Fruit fly (Drosophila melanogaster) whole organism, pupa: ENCODE results near the gene Gyf.
A peak's percentile ranks its signal among the peaks of the same experiment; 100 is the strongest.

Experiments used
- CG10348 ChIP-seq: fragments of 200-800 bp; sonication (Bioruptor generic); IDR thresholded peaks from 2 replicates; pipeline ENCODE4 v1.3.6; 2022; ENCODE audit warnings: missing biosample characterization, missing genetic modification characterization
- CG12605 ChIP-seq: fragments of 200-800 bp; sonication (Bioruptor generic); IDR thresholded peaks from 2 replicates; pipeline ENCODE4 v1.3.6; 2022; ENCODE audit warnings: missing biosample characterization, missing genetic modification characterization
- CG13204 ChIP-seq: fragments of 200-800 bp; sonication (Bioruptor generic); optimal IDR thresholded peaks from 2 replicates; lab custom pipeline; 2018; ENCODE audit warnings: missing biosample characterization, mild to moderate bottlenecking, missing genetic modification characterization, moderate library complexity
- CG14655 ChIP-seq: fragments of 200-800 bp; sonication (Bioruptor generic); optimal IDR thresholded peaks from 3 replicates; lab custom pipeline; 2017; ENCODE audit warnings: mild to moderate bottlenecking, missing biosample characterization, missing genetic modification reagents, missing genetic modification characterization
- CG15710 ChIP-seq: fragments of 200-800 bp; sonication (Bioruptor generic); optimal IDR thresholded peaks from 2 replicates; lab custom pipeline; 2018; ENCODE audit warnings: missing biosample characterization, mild to moderate bottlenecking, missing genetic modification characterization, moderate library complexity
- CG17806 ChIP-seq: fragments of 200-800 bp; sonication (Bioruptor generic); optimal IDR thresholded peaks from 2 replicates; lab custom pipeline; 2018; ENCODE audit warnings: missing biosample characterization, mild to moderate bottlenecking, missing genetic modification characterization, moderate library complexity
- CG32121 ChIP-seq: fragments of 200-800 bp; sonication (Bioruptor generic); IDR thresholded peaks from 2 replicates; pipeline ENCODE4 v1.3.6; 2022; ENCODE audit warnings: missing biosample characterization, missing genetic modification characterization
- CG34367 ChIP-seq: fragments of 200-800 bp; sonication (Bioruptor generic); optimal IDR thresholded peaks from 2 replicates; lab custom pipeline; 2018; ENCODE audit warnings: missing biosample characterization, mild to moderate bottlenecking, missing genetic modification characterization
- CG4496 ChIP-seq: fragments of 200-800 bp; sonication (Bioruptor generic); IDR thresholded peaks from 3 replicates; pipeline ENCODE4 v1.3.6; 2022; ENCODE audit warnings: missing biosample characterization, missing genetic modification characterization
- CG8159 ChIP-seq: fragments of 200-800 bp; sonication (Bioruptor generic); optimal IDR thresholded peaks from 3 replicates; lab custom pipeline; 2018; ENCODE audit warnings: missing biosample characterization, mild to moderate bottlenecking, missing genetic modification characterization, moderate library complexity
- CG8301 ChIP-seq: fragments of 200-800 bp; sonication (Bioruptor generic); optimal IDR thresholded peaks from 2 replicates; lab custom pipeline; 2018; ENCODE audit warnings: missing biosample characterization, mild to moderate bottlenecking, missing genetic modification characterization
- CG9948 ChIP-seq: fragments of 200-800 bp; sonication (Bioruptor generic); optimal IDR thresholded peaks from 2 replicates; lab custom pipeline; 2018; ENCODE audit warnings: missing biosample characterization, mild to moderate bottlenecking, missing genetic modification characterization, moderate library complexity
- D1 ChIP-seq: fragments of 200-800 bp; sonication (Bioruptor generic); optimal IDR thresholded peaks from 2 replicates; lab custom pipeline; 2018; ENCODE audit warnings: missing biosample characterization, mild to moderate bottlenecking, missing genetic modification characterization, moderate library complexity
- EcR ChIP-seq: fragments of 200-800 bp; sonication (Bioruptor generic); optimal IDR thresholded peaks from 3 replicates; lab custom pipeline; 2019; ENCODE audit warnings: missing biosample characterization, missing genetic modification characterization, mild to moderate bottlenecking, moderate library complexity, missing genetic modification reagents
- Ets98B ChIP-seq: fragments of 200-800 bp; sonication (Bioruptor generic); IDR thresholded peaks from 2 replicates; pipeline ENCODE4 v1.3.6; 2022; ENCODE audit warnings: missing biosample characterization, missing genetic modification characterization
- Pif1A ChIP-seq: fragments of 200-800 bp; sonication (Bioruptor generic); optimal IDR thresholded peaks from 3 replicates; lab custom pipeline; 2016; ENCODE audit warnings: missing biosample characterization, missing genetic modification characterization
- Pif1B ChIP-seq: fragments of 200-800 bp; sonication (Bioruptor generic); optimal IDR thresholded peaks from 3 replicates; lab custom pipeline; 2016; ENCODE audit warnings: missing biosample characterization, missing genetic modification characterization
- Snoo ChIP-seq: fragments of 200-800 bp; sonication (Bioruptor generic); optimal IDR thresholded peaks from 3 replicates; lab custom pipeline; 2017; ENCODE audit warnings: missing biosample characterization, mild to moderate bottlenecking, missing genetic modification characterization, inconsistent platforms
- fd96Ca ChIP-seq: fragments of 200-800 bp; sonication (Bioruptor generic); IDR thresholded peaks from 3 replicates; pipeline ENCODE4 v1.3.6; 2022; ENCODE audit warnings: missing biosample characterization, missing genetic modification characterization
- gl ChIP-seq: fragments of 200-800 bp; sonication (Bioruptor generic); optimal IDR thresholded peaks from 2 replicates; lab custom pipeline; 2018; ENCODE audit warnings: missing biosample characterization, mild to moderate bottlenecking, missing genetic modification characterization
- rn ChIP-seq: fragments of 200-800 bp; sonication (Bioruptor generic); IDR thresholded peaks from 2 replicates; pipeline ENCODE4 v1.3.6; 2022; ENCODE audit warnings: missing biosample characterization, missing genetic modification characterization

The Gyf gene

DNA sequence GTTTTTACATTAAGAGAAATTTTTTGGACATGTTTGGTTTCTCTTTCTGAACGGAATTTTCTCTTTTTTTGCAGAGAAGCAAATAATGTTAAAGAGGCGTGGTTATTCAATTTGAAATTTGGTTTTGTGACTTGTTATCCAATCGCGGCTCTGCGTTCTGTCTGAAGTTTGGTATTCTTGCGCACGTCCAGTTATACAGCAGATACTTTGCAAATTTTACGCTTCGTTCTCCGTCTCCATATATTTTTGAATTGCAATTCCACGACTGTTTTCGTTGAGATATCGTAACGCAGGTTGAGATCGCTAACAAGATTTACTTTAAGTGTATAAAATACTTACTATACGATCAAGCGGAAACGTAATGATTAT is 32.4 kb downstream of the Gyf start:
- TF ChIP-seq Ets98B (no peak), CG12605 (GFP tag; lab: Robert Waterston, UW) (peak; percentile 1; the same call in 1 of the 2 replicates), CG15710 (tag; lab: Kevin White, UChicago) (no peak)

DNA sequence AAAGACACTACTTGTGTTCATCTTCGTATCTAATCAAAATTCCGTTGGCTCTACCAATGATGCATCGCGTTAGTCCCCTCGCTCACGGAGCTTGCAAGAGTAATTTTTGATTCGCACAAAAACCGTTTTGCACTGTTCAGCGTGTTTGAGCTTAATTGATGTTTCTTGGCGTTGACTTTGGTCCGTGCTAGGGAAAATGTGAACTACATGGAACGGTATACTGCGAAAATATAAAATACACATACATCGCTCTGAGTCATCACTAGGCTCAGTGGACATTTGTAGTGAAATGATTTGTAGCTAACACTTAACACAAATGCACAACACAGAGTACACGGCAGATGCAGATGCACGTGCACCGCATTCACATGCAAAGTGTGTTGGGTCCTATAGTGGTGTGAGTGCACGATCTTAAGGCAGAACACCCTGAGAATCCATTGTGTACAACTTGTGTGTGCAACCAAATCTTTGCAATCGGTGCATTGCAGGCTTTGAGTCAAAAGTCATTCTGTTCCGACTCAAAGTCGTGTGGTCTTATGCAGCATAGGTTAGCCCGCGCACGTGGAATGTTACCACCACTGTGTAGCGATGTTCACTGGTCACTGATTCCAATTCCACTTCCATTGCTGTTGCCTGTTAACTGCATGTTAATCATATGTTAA is 32.9 kb downstream of the Gyf start, which contains the start of gene Sox102F:
Gene Sox102F, minus strand, starts transcription at position 604 of the 662 bp plus-strand sequence.
- TF ChIP-seq Pif1B (GFP tag; lab: Kevin White, UChicago) = no peak
- TF ChIP-seq CG9948 = no peak
- peak; percentile 16 for TF ChIP-seq gl
- TF ChIP-seq CG4496 (GFP tag; lab: Robert Waterston, UW) = no peak
- no peak for TF ChIP-seq CG17806 (tag; lab: Kevin White, UChicago)
- TF ChIP-seq CG12605 (GFP tag; lab: Robert Waterston, UW) = 0 out of 2 replicates have a peak, but pooled peaks have one; percentile 17
- no peak for TF ChIP-seq rn
- TF ChIP-seq CG15710 (tag; lab: Kevin White, UChicago) = no peak
- no peak for TF ChIP-seq fd96Ca
- no peak for TF ChIP-seq CG8159 (tag; lab: Kevin White, UChicago)
- TF ChIP-seq CG13204 = no peak
- TF ChIP-seq CG14655 = no peak

DNA sequence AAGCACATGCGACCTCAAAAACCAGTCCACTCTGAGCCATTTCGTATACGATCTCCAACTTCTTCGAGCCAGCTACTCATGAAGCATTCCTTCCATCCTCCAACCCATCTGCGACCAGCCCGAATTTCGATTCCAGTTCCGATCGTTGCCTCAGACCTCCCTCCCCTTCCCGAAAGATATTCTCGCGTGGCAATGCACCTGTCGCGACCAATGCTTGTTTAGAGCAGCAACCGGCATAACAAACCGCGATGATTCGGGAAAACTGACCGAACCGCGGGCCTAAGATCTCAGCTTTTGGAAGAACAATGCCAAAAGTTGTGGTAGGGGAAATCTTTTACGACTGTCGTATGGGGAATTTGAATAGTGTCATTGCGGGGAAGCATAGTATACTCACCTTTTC is 33.8 kb downstream of the Gyf start:
- TF ChIP-seq CG34367 (no peak), EcR (peak; percentile 72)

DNA sequence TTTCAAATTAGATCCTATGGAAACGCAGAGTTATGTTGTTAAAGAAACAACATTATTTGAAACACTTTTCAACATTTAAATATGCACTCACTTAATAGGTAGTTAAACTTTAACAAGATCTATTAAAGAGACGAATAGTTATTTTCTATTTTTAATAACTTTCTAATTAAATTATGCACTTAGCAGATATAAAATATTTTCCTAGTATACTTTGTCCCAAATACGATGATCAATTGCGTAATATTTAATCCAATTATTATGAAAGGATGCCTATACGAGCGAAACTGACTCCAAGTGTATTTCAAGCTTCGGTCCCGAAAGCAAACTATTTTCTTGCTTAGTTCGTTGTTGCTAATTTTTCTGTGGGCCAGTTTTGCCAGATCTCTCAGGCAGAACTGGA is 35.0 kb downstream of the Gyf start:
- TF ChIP-seq CG34367 = no peak
- TF ChIP-seq gl = no peak
- no peak for TF ChIP-seq D1 (tag; lab: Kevin White, UChicago)
- peak; percentile 17 for TF ChIP-seq CG17806 (tag; lab: Kevin White, UChicago)
- peak; percentile 41 for TF ChIP-seq CG8301 (tag; lab: Kevin White, UChicago)
- peak; percentile 22 for TF ChIP-seq CG9948
- TF ChIP-seq CG8159 (tag; lab: Kevin White, UChicago) = peak; percentile 30
- TF ChIP-seq CG14655 = peak; percentile 63

DNA sequence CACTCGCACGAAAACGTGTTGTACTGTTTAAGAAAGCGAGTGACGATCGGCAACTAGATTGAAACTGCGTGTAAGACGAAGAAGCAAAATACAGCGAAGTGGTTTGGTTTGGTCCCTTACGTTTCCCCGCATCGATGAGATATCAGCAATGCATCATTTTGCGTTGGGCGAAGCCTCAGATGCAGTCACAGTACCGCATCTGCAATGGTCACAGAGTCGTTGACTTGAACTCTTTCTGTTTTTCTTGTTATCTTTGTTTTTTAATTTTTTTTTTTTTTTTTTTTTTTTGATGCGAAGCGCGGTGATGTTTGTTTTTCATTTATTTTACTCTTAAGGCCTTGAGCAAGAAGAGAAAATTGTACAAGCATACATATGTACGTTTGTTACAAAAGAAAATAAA is 37.0 kb downstream of the Gyf start:
- TF ChIP-seq CG10348 (GFP tag; lab: Robert Waterston, UW) = no peak
- no peak for TF ChIP-seq Snoo
- TF ChIP-seq CG34367 = peak; percentile 51
- no peak for TF ChIP-seq rn
- TF ChIP-seq CG8159 (tag; lab: Kevin White, UChicago) = peak; percentile 37
- no peak; the same call in 2 of the 3 replicates for TF ChIP-seq CG4496 (GFP tag; lab: Robert Waterston, UW)
- TF ChIP-seq Ets98B = no peak
- TF ChIP-seq CG15710 (tag; lab: Kevin White, UChicago) = peak; percentile 61
- TF ChIP-seq CG8301 (tag; lab: Kevin White, UChicago) = no peak
- TF ChIP-seq CG9948 = no peak
- TF ChIP-seq CG14655 = peak; percentile 24
- no peak for TF ChIP-seq CG13204
- no peak; the same call in none of the 2 replicates for TF ChIP-seq CG12605 (GFP tag; lab: Robert Waterston, UW)
- no peak for TF ChIP-seq fd96Ca
- TF ChIP-seq Pif1A (GFP tag; lab: Kevin White, UChicago) = peak; percentile 78
- peak; percentile 43 for TF ChIP-seq CG17806 (tag; lab: Kevin White, UChicago)
- peak; percentile 56 for TF ChIP-seq gl
- TF ChIP-seq Pif1B (GFP tag; lab: Kevin White, UChicago) = peak; percentile 62
- TF ChIP-seq CG32121 (GFP tag; lab: Robert Waterston, UW) = 0 out of 2 replicates have a peak, but pooled peaks have one; percentile 19
- no peak for TF ChIP-seq D1 (tag; lab: Kevin White, UChicago)
- TF ChIP-seq EcR = no peak

DNA sequence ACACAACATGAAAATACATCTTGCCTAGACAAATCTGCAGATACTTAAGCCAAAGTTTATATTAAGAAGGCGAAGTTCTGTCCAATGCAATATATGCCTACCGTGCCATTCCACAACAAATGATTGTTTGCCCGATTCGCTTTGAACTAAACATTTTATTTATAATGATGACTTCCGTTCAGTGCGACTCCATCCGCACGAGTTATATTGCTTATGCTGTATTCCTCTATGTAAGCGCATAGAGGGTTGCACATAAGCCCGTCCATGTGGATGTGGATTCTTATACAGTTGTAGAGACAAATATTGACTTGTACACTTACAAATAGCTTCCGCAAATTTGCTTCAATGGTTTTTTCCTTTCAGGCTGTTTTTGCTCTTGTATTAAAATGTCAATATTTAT is 42.8 kb downstream of the Gyf start:
- no peak for TF ChIP-seq Pif1A (GFP tag; lab: Kevin White, UChicago)
- no peak for TF ChIP-seq CG10348 (GFP tag; lab: Robert Waterston, UW)
- no peak for TF ChIP-seq D1 (tag; lab: Kevin White, UChicago)
- TF ChIP-seq CG34367 = no peak
- TF ChIP-seq gl = no peak

DNA sequence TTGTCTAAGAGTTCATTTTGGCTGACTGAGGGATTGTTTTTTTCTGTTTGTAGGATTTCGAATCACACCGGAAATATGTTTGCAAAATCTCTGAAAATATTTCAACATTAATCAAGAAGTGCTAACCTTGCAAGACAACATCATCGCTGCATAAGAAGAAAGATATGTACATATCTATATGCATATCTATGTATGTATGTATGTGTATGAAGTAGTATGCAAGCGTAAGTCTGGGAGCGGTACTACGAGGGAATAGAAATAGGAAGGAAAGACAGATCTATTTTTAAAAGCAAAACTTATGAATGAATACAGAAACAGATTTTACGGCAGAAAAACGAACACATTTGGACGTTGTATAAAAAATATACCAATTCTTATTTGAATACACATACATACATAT is 49.0 kb downstream of the Gyf start:
- no peak for TF ChIP-seq Snoo
- no peak for TF ChIP-seq CG13204
- TF ChIP-seq EcR = no peak
- no peak for TF ChIP-seq Pif1A (GFP tag; lab: Kevin White, UChicago)
- no peak for TF ChIP-seq CG8159 (tag; lab: Kevin White, UChicago)
- no peak for TF ChIP-seq CG32121 (GFP tag; lab: Robert Waterston, UW)
- no peak for TF ChIP-seq CG8301 (tag; lab: Kevin White, UChicago)
- TF ChIP-seq CG34367 = no peak
- TF ChIP-seq rn = no peak
- TF ChIP-seq CG17806 (tag; lab: Kevin White, UChicago) = no peak
- no peak for TF ChIP-seq CG4496 (GFP tag; lab: Robert Waterston, UW)
- no peak for TF ChIP-seq CG12605 (GFP tag; lab: Robert Waterston, UW)
